Fruit fly (Drosophila melanogaster): Measurements from ENCODE around the gene RpS3.

DNA sequence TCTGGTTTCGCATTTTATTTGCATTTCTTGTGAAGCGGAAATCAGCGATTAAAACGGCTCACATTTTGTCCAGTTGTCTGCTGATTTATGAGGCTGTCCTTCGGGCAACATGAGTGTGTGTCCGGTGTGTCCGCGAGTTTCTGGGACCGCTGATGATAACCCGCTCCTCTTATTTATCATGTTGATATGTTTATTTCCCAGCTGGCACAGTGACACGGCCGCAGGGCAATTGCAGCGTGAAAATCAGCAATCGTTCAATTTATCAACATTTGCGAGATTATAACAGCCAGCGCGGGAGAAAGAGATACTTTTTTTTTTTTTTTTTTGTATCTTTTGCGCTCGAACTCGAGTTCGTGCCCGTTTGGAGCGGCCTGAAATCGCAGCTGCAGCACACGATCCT, 1.7 kb downstream of the RpS3 start:
- TF ChIP-seq CG32121 (GFP tag; IDR thresholded peaks at IDR 0.05): no peak
- TF ChIP-seq CG17806 (tag; optimal IDR thresholded peaks at IDR 0.05): no peak
- TF ChIP-seq Pif1A (GFP tag; optimal IDR thresholded peaks at IDR 0.05): no peak
- TF ChIP-seq Ets98B (GFP tag; IDR thresholded peaks at IDR 0.05): no peak
- no peak for TF ChIP-seq CG8301 (tag; optimal IDR thresholded peaks at IDR 0.05)
- TF ChIP-seq CG12605 (GFP tag; IDR thresholded peaks at IDR 0.05): no peak
- peak; percentile 23 for TF ChIP-seq EcR (GFP tag; optimal IDR thresholded peaks at IDR 0.05)
- no peak for TF ChIP-seq Snoo (tag; optimal IDR thresholded peaks at IDR 0.05)
- TF ChIP-seq CG13204 (GFP tag; optimal IDR thresholded peaks at IDR 0.05): no peak
- no peak for TF ChIP-seq CG14655 (GFP tag; optimal IDR thresholded peaks at IDR 0.05)
- no peak for TF ChIP-seq Pif1B (GFP tag; optimal IDR thresholded peaks at IDR 0.05)
- TF ChIP-seq CG9948 (tag; optimal IDR thresholded peaks at IDR 0.05): no peak
- TF ChIP-seq fd96Ca (GFP tag; IDR thresholded peaks at IDR 0.05): no peak

All from whole organism, pupa.